Worm (Caenorhabditis elegans) whole organism, L2 larva: Measurements from ENCODE around the gene srd-10.
"Not testable (repeated sequence)": the region's sequence is repeated elsewhere in the genome, so short reads cannot be mapped to it uniquely, and the experiment has no call there.

ENCODE experiments used
- fos-1 ChIP-seq: fragments of 150-350 bp; optimal IDR thresholded peaks from 2 replicates; lab custom pipeline; 2014; ENCODE audit warnings: missing biosample characterization, missing genetic modification characterization
- nhr-129 ChIP-seq: fragments of 150-350 bp; optimal IDR thresholded peaks from 2 replicates; lab custom pipeline; 2014; ENCODE audit warnings: missing biosample characterization, missing genetic modification characterization

ce11 chrIV:13597813-13598212, 23.0 kb downstream of the srd-10 start, which contains the start of gene Y45F10B.9:
- TF ChIP-seq fos-1, nhr-129: not testable (repeated sequence)
